Fruit fly (Drosophila melanogaster): Measurements from ENCODE around the gene CG6845.

dm6 chr3L:153670-154069 lies 7.4 kb downstream of the CG6845 start:
- TF ChIP-seq CTCF (optimal IDR thresholded peaks at IDR 0.05) (no peak), CG8478 (optimal IDR thresholded peaks at IDR 0.05) (no peak)

All from S2 (cell line).